Worm (Caenorhabditis elegans) whole organism, L3 larva: ENCODE measurements around the gene gst-41.
A peak's percentile ranks its signal among the peaks of the same experiment; 100 is the strongest.

Experiments used
- R02D3.7 ChIP-seq: fragments of 150-350 bp; optimal IDR thresholded peaks from 2 replicates; lab custom pipeline; 2014; ENCODE audit warnings: missing biosample characterization, missing genetic modification characterization
- ZK546.5 ChIP-seq: sonication (generic microtip); optimal IDR thresholded peaks from 2 replicates; lab custom pipeline; 2017; ENCODE audit warnings: missing biosample characterization, missing genetic modification characterization
- aly-2 ChIP-seq: fragments of 150-350 bp; optimal IDR thresholded peaks from 2 replicates; lab custom pipeline; 2014; ENCODE audit warnings: missing biosample characterization, missing genetic modification characterization
- ama-1 ChIP-seq: fragments of 150-350 bp; optimal IDR thresholded peaks from 2 replicates; lab custom pipeline; 2018
- ceh-16 ChIP-seq: sonication (generic microtip); optimal IDR thresholded peaks from 2 replicates; lab custom pipeline; 2017; ENCODE audit warnings: missing biosample characterization, missing genetic modification characterization
- ceh-28 ChIP-seq: fragments of 150-350 bp; optimal IDR thresholded peaks from 2 replicates; lab custom pipeline; 2014; ENCODE audit warnings: missing biosample characterization, missing genetic modification reagents, missing genetic modification characterization
- ceh-9 ChIP-seq: sonication (generic microtip); optimal IDR thresholded peaks from 2 replicates; lab custom pipeline; 2018; ENCODE audit warnings: missing biosample characterization, missing genetic modification characterization
- daf-12 ChIP-seq: fragments of 150-350 bp; optimal IDR thresholded peaks from 2 replicates; lab custom pipeline; 2014; ENCODE audit warnings: missing biosample characterization, missing genetic modification reagents, missing genetic modification characterization
- elt-1 ChIP-seq: fragments of 150-350 bp; optimal IDR thresholded peaks from 2 replicates; lab custom pipeline; 2014; ENCODE audit warnings: missing biosample characterization, missing genetic modification characterization
- elt-2 ChIP-seq: sonication (generic microtip); optimal IDR thresholded peaks from 2 replicates; lab custom pipeline; 2016; ENCODE audit warnings: missing genetic modification reagents, mild to moderate bottlenecking, missing genetic modification characterization, missing compliant biosample characterization
- elt-3 ChIP-seq, 3 experiments: fragments of 150-350 bp in 1 of 3; sonication (generic microtip) in 2 of 3; optimal IDR thresholded peaks; 2 replicates in 2 of 3; 4 replicates in 1 of 3; lab custom pipeline; 2014 to 2017; ENCODE audit warnings: missing biosample characterization in 3 of 3, missing genetic modification characterization in 3 of 3
- fkh-10 ChIP-seq: sonication (generic microtip); optimal IDR thresholded peaks from 2 replicates; lab custom pipeline; 2017; ENCODE audit warnings: missing biosample characterization, missing genetic modification reagents, missing genetic modification characterization
- fkh-2 ChIP-seq: fragments of 150-350 bp; optimal IDR thresholded peaks from 2 replicates; lab custom pipeline; 2014; ENCODE audit warnings: missing biosample characterization, missing genetic modification reagents, missing genetic modification characterization
- fos-1 ChIP-seq: fragments of 150-350 bp; optimal IDR thresholded peaks from 2 replicates; lab custom pipeline; 2014; ENCODE audit warnings: missing biosample characterization, missing genetic modification characterization
- hmg-11 ChIP-seq: sonication (generic microtip); optimal IDR thresholded peaks from 2 replicates; lab custom pipeline; 2016; ENCODE audit warnings: missing genetic modification characterization, missing compliant biosample characterization
- lin-15B ChIP-seq: fragments of 150-350 bp; optimal IDR thresholded peaks from 2 replicates; lab custom pipeline; 2014; ENCODE audit warnings: missing biosample characterization, missing genetic modification characterization
- lin-39 ChIP-seq: fragments of 150-350 bp; optimal IDR thresholded peaks from 2 replicates; lab custom pipeline; 2018; ENCODE audit warnings: missing biosample characterization, missing genetic modification reagents, missing genetic modification characterization
- lsy-12 ChIP-seq: sonication (generic microtip); optimal IDR thresholded peaks from 2 replicates; lab custom pipeline; 2016; ENCODE audit warnings: mild to moderate bottlenecking, missing genetic modification characterization, missing compliant biosample characterization
- mdl-1 ChIP-seq: fragments of 150-350 bp; optimal IDR thresholded peaks from 2 replicates; lab custom pipeline; 2014; ENCODE audit warnings: missing biosample characterization, missing genetic modification characterization
- mml-1 ChIP-seq: fragments of 150-350 bp; sonication (generic microtip); optimal IDR thresholded peaks from 3 replicates; lab custom pipeline; 2014; ENCODE audit warnings: missing biosample characterization, missing genetic modification characterization
- nfya-1 ChIP-seq: sonication (generic microtip); optimal IDR thresholded peaks from 2 replicates; lab custom pipeline; 2017; ENCODE audit warnings: missing genetic modification characterization, mild to moderate bottlenecking, missing compliant biosample characterization, antibody characterized with exemption, moderate library complexity; ENCODE audit not compliant: insufficient read depth
- nhr-12 ChIP-seq: fragments of 150-350 bp; optimal IDR thresholded peaks from 2 replicates; lab custom pipeline; 2014; ENCODE audit warnings: missing biosample characterization, missing genetic modification characterization
- nhr-23 ChIP-seq: fragments of 150-350 bp; optimal IDR thresholded peaks from 2 replicates; lab custom pipeline; 2014; ENCODE audit warnings: missing biosample characterization, missing genetic modification reagents, missing genetic modification characterization
- nhr-237 ChIP-seq: fragments of 150-350 bp; optimal IDR thresholded peaks from 2 replicates; lab custom pipeline; 2014; ENCODE audit warnings: missing biosample characterization, missing genetic modification characterization
- nhr-25 ChIP-seq: sonication (generic microtip); optimal IDR thresholded peaks from 2 replicates; lab custom pipeline; 2017; ENCODE audit warnings: missing biosample characterization, missing genetic modification characterization
- nhr-43 ChIP-seq: sonication (generic microtip); optimal IDR thresholded peaks from 2 replicates; lab custom pipeline; 2016; ENCODE audit warnings: mild to moderate bottlenecking, missing genetic modification characterization, missing compliant biosample characterization; ENCODE audit not compliant: poor library complexity, severe bottlenecking
- nhr-76 ChIP-seq: fragments of 150-350 bp; sonication (generic microtip); optimal IDR thresholded peaks from 5 replicates; lab custom pipeline; 2014; ENCODE audit warnings: missing biosample characterization, missing genetic modification characterization
- nhr-77 ChIP-seq: fragments of 150-350 bp; optimal IDR thresholded peaks from 2 replicates; lab custom pipeline; 2014; ENCODE audit warnings: missing biosample characterization, missing genetic modification characterization
- pha-4 ChIP-seq: fragments of 150-350 bp; optimal IDR thresholded peaks from 2 replicates; lab custom pipeline; 2014; ENCODE audit warnings: missing biosample characterization, missing genetic modification reagents, missing genetic modification characterization
- pqm-1 ChIP-seq: fragments of 150-350 bp; optimal IDR thresholded peaks from 2 replicates; lab custom pipeline; 2017; ENCODE audit warnings: missing biosample characterization, missing genetic modification characterization, inconsistent platforms
- sea-2 ChIP-seq: fragments of 150-350 bp; sonication (generic microtip); optimal IDR thresholded peaks from 4 replicates; lab custom pipeline; 2014; ENCODE audit warnings: missing biosample characterization, missing genetic modification reagents, missing genetic modification characterization
- skn-1 ChIP-seq: fragments of 150-350 bp; optimal IDR thresholded peaks from 2 replicates; lab custom pipeline; 2014; ENCODE audit warnings: missing biosample characterization, missing genetic modification characterization
- snpc-4 ChIP-seq: fragments of 150-350 bp; optimal IDR thresholded peaks from 2 replicates; lab custom pipeline; 2014; ENCODE audit warnings: missing biosample characterization, missing genetic modification characterization
- tbx-2 ChIP-seq: sonication (generic microtip); optimal IDR thresholded peaks from 2 replicates; lab custom pipeline; 2016; ENCODE audit warnings: mild to moderate bottlenecking, missing genetic modification characterization, missing compliant biosample characterization
- unc-39 ChIP-seq: sonication (generic microtip); optimal IDR thresholded peaks from 4 replicates; lab custom pipeline; 2017; ENCODE audit warnings: missing biosample characterization, missing genetic modification characterization
- zag-1 ChIP-seq: fragments of 150-350 bp; optimal IDR thresholded peaks from 2 replicates; lab custom pipeline; 2014; ENCODE audit warnings: missing biosample characterization, missing genetic modification characterization
- ztf-11 ChIP-seq: fragments of 150-350 bp; optimal IDR thresholded peaks from 2 replicates; lab custom pipeline; 2014; ENCODE audit warnings: missing biosample characterization, missing genetic modification characterization
- ztf-4 ChIP-seq: fragments of 150-350 bp; optimal IDR thresholded peaks from 2 replicates; lab custom pipeline; 2014; ENCODE audit warnings: missing biosample characterization, missing genetic modification characterization

gst-41 gene

ce11 chrV:7379384-7379783, 19.7 kb downstream of the gst-41 start, which contains the start of gene srsx-24:
srsx-24 (minus strand) TSS chrV:7379484.
- TF ChIP-seq elt-1 (tag; lab: Kevin White, UChicago), result no peak
- TF ChIP-seq nhr-12, result no peak
- no peak for TF ChIP-seq aly-2 (tag; lab: Kevin White, UChicago)
- TF ChIP-seq mdl-1 (tag; lab: Kevin White, UChicago), result no peak
- no peak for TF ChIP-seq nhr-77 (tag; lab: Kevin White, UChicago)
- no peak for TF ChIP-seq ZK546.5 (tag; lab: Kevin White, UChicago)
- TF ChIP-seq unc-39 (tag; lab: Kevin White, UChicago), result no peak
- TF ChIP-seq daf-12 (tag; lab: Kevin White, UChicago), result no peak

- TF ChIP-seq hmg-11 (tag; lab: Kevin White, UChicago) (no peak), mdl-1 (tag; lab: Kevin White, UChicago) (no peak), fkh-2 (tag; lab: Kevin White, UChicago) (no peak), fos-1 (tag; lab: Kevin White, UChicago) (no peak), nhr-237 (tag; lab: Kevin White, UChicago) (no peak), sea-2 (GFP tag; lab: Kevin White, UChicago) (no peak), nhr-12 (no peak), daf-12 (tag; lab: Kevin White, UChicago) (no peak), pqm-1 (tag; lab: Kevin White, UChicago) (no peak), elt-2 (no peak), tbx-2 (tag; lab: Kevin White, UChicago) (no peak), ama-1 (no peak), pha-4 (tag; lab: Kevin White, UChicago) (no peak), ceh-28 (tag; lab: Kevin White, UChicago) (no peak), ztf-4 (tag; lab: Kevin White, UChicago) (no peak), zag-1 (no peak), nhr-76 (no peak), snpc-4 (tag; lab: Kevin White, UChicago) (no peak), lin-15B (tag; lab: Kevin White, UChicago) (no peak), nhr-43 (tag; lab: Kevin White, UChicago) (no peak)
Observed at ce11 chrV:7374090-7374489, 25.0 kb downstream of the gst-41 start, which contains the start of gene srx-56. srx-56 (plus strand) TSS chrV:7374390.

- TF ChIP-seq hmg-11 (tag; lab: Kevin White, UChicago), result no peak
- no peak for TF ChIP-seq daf-12 (tag; lab: Kevin White, UChicago)
- TF ChIP-seq ztf-11 (tag; lab: Kevin White, UChicago), result no peak
- TF ChIP-seq zag-1, result no peak
- TF ChIP-seq ceh-16 (tag; lab: Kevin White, UChicago), result no peak
- TF ChIP-seq ceh-9 (tag; lab: Kevin White, UChicago), result no peak
- TF ChIP-seq fkh-2 (tag; lab: Kevin White, UChicago), result no peak
- no peak for TF ChIP-seq mml-1
- no peak for TF ChIP-seq fkh-10
- no peak for TF ChIP-seq nhr-25 (tag; lab: Kevin White, UChicago)
- no peak for TF ChIP-seq nfya-1
- no peak for TF ChIP-seq skn-1 (tag; lab: Kevin White, UChicago)
- TF ChIP-seq unc-39 (tag; lab: Kevin White, UChicago), result no peak
- TF ChIP-seq mdl-1 (tag; lab: Kevin White, UChicago), result no peak
- no peak for TF ChIP-seq fos-1 (tag; lab: Kevin White, UChicago)
- TF ChIP-seq aly-2 (tag; lab: Kevin White, UChicago), result no peak
- TF ChIP-seq tbx-2 (tag; lab: Kevin White, UChicago), result no peak
- TF ChIP-seq pqm-1 (tag; lab: Kevin White, UChicago), result no peak
- no peak for TF ChIP-seq elt-3 (tag; optimal IDR thresholded peaks at IDR 0.05; lab: Kevin White, UChicago)
- TF ChIP-seq lin-39 (tag; lab: Kevin White, UChicago), result no peak
Observed at ce11 chrV:7369578-7369977, 29.5 kb downstream of the gst-41 start, which contains the start of gene srj-14. srj-14 (plus strand) TSS chrV:7369708.

ce11 chrV:7364951-7365350, 34.2 kb downstream of the gst-41 start, which contains the start of gene exc-13:
exc-13 (plus strand) TSS chrV:7365251.
- TF ChIP-seq ZK546.5 (tag; lab: Kevin White, UChicago), result no peak
- TF ChIP-seq elt-2, result no peak
- no peak for TF ChIP-seq nhr-23 (tag; lab: Kevin White, UChicago)
- no peak for TF ChIP-seq daf-12 (tag; lab: Kevin White, UChicago)
- no peak for TF ChIP-seq R02D3.7 (tag; lab: Kevin White, UChicago)
- no peak for TF ChIP-seq lsy-12
- peak; percentile 2 for TF ChIP-seq lin-39 (tag; lab: Kevin White, UChicago)
- no peak for TF ChIP-seq fkh-10
